Fruit fly (Drosophila melanogaster) Kc167 (cell line): ENCODE data around the gene CG34138.

ENCODE experiments used
- Myc ChIP-seq: fragments of >200 bp; optimal IDR thresholded peaks from 2 replicates; lab custom pipeline; 2017; ENCODE audit warnings: missing external identifiers
- Sin3A ChIP-seq: fragments of >200 bp; optimal IDR thresholded peaks from 2 replicates; lab custom pipeline; 2018; ENCODE audit warnings: missing external identifiers
- h ChIP-seq: fragments of >200 bp; optimal IDR thresholded peaks from 3 replicates; lab custom pipeline; 2018; ENCODE audit warnings: missing external identifiers

DNA sequence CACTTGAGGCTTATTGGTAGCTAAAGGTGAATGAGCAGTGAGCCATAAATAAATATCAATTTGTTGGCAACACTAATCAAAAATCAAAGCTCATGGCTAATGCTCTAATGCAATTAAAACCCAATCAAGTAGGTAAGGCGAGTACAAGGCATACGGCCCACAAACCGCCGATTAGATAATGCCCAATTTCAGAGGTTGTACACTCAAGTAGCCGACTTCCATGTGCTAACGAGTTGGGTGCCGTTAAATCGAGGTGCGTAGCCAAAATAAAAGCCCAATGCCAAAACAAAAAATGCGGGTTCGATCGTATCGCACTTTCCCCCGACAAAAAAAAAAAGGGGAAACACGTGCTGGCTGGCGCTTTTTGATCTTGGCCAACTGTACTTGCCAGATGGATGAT, 12.7 kb upstream of the CG34138 start:
- TF ChIP-seq Sin3A (lab: Kevin White, UChicago) (no peak), h (lab: Kevin White, UChicago) (no peak), Myc (lab: Kevin White, UChicago) (no peak)
